Worm (Caenorhabditis elegans): ENCODE measurements around the gene catp-3.

catp-3 gene

DNA sequence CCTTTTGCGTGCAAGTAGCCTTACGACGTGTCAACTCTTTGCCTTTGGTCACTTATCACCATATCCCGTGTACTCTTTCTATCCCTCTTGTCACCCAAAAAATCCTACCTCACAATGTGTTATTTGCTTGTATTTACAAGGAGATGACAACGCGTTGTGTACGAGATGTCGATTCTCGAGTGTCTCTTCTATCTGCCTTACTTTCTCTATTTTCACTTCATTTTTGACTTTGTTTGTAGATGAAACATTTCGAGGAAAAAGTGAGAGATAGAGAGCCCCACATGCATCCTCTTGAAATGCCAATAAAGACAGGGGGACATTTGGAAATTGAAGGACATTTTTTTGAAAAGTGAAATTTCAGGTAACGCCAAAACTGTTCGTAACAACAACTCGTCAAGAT, 35.0 kb downstream of the catp-3 start:
- TF ChIP-seq pqm-1 (tag; optimal IDR thresholded peaks at IDR 0.05): no peak
- no peak for TF ChIP-seq sdc-2 (tag; optimal IDR thresholded peaks at IDR 0.05)
- no peak for TF ChIP-seq gmeb-2 (tag; optimal IDR thresholded peaks at IDR 0.05)
- no peak for TF ChIP-seq ceh-19 (GFP tag; optimal IDR thresholded peaks at IDR 0.05)
- no peak for TF ChIP-seq nfya-1 (tag; optimal IDR thresholded peaks at IDR 0.05)
- TF ChIP-seq ceh-18 (tag; optimal IDR thresholded peaks at IDR 0.05): no peak
- no peak for TF ChIP-seq C38D4.7 (GFP tag; optimal IDR thresholded peaks at IDR 0.05)
- TF ChIP-seq ceh-34 (tag; optimal IDR thresholded peaks at IDR 0.05): no peak

DNA sequence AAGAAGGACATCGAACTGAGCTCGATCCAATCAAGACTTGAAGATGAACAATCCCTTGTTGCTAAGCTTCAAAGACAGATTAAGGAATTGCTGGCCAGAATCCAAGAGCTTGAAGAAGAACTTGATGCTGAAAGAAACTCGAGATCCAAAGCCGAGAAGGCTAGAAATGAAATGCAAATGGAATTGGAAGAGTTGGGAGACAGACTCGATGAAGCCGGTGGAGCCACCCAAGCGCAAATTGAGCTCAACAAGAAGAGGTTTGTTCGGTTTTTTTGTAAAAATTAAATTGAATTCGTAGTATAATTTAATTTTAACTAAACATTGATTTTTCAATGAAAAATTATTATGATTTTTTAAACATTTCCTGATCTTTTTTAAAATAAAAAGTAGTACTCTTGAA, 38.7 kb downstream of the catp-3 start:
- no peak for TF ChIP-seq ceh-19 (GFP tag; optimal IDR thresholded peaks at IDR 0.05)

DNA sequence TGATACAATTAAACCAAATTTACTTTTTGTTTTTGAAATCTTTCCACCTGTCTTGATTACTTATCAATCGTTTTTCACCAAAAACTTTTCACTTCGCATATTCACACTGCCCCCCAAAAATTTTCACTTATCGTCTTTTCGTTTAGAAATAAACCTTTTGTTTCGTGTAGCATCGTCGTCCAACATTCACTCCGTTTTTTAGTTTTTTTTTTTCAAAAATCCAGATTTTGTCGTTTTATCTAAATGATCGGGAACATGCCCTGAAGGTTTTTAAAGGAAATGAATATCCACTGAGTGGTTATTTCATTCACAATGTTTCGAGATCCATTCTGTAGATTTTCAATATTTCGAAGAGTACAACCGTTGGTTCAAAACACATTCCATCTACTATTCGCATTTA, 42.2 kb downstream of the catp-3 start, which contains the start of gene D1014.7:
Gene D1014.7 (plus strand): TSS at position 301 of the 400 bp plus-strand sequence.
- TF ChIP-seq lim-6 (tag; optimal IDR thresholded peaks at IDR 0.05) (no peak), unc-86 (tag; optimal IDR thresholded peaks at IDR 0.05) (no peak), ttx-3 (tag; optimal IDR thresholded peaks at IDR 0.05) (no peak), ceh-22 (tag; optimal IDR thresholded peaks at IDR 0.05) (no peak), ets-4 (tag; optimal IDR thresholded peaks at IDR 0.05) (no peak)

DNA sequence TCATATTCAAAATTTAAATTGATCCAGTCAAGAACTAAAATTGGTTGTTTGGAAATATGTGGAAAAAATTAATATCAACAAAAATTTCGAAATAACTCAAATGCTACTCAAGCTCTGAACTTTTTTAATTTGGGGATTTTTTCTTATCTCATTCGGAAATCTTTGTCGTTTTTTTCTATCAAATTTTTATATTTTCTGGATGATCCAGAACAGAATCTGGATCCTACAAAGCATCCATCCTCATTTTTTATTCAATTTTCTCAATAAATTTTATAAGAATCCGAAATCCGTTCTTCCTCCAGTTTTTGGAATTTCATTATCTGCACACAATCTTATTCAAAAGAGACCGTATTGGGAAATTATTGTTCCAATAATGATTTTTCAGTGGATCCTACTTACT, 45.1 kb downstream of the catp-3 start, which contains the start of gene D1014.6:
Gene D1014.6 (plus strand): TSS at position 301 of the 400 bp plus-strand sequence.
- no peak for TF ChIP-seq ceh-22 (tag; optimal IDR thresholded peaks at IDR 0.05)

DNA sequence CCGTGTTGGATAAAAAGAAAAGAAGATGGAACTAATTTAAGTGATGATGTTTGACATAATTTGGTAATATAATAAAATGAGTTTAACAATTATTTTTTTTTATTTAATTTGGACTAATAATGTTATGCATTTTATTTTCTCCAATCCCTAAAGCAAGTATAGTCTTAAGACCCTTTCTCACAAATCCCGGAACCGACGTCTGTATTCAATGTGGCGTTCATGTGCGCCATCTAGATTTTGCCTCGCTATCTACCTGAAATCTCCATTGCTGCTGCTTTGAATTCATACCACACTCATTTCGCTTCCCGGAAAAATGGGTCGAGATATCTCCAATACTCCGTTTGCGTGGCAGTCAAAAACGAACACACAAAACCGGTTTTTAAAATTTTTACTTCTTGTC, 47.6 kb downstream of the catp-3 start, which contains the start of gene D1014.5:
Gene D1014.5 (plus strand): TSS at position 301 of the 400 bp plus-strand sequence.
- TF ChIP-seq mec-3 (tag; optimal IDR thresholded peaks at IDR 0.05; ENCODE audit: borderline replicate concordance): no peak
- TF ChIP-seq hlh-15 (tag; optimal IDR thresholded peaks at IDR 0.05): no peak
- no peak for TF ChIP-seq dve-1 (tag; optimal IDR thresholded peaks at IDR 0.05)
- no peak for TF ChIP-seq nhr-11 (tag; optimal IDR thresholded peaks at IDR 0.05)
- TF ChIP-seq pha-4 (tag; optimal IDR thresholded peaks at IDR 0.05): no peak
- TF ChIP-seq ceh-22 (tag; optimal IDR thresholded peaks at IDR 0.05): no peak
- no peak for TF ChIP-seq ama-1 (optimal IDR thresholded peaks at IDR 0.05)
- no peak for TF ChIP-seq sox-4 (tag; optimal IDR thresholded peaks at IDR 0.05)
- TF ChIP-seq ceh-19 (GFP tag; optimal IDR thresholded peaks at IDR 0.05): no peak
- TF ChIP-seq hlh-13 (GFP tag; optimal IDR thresholded peaks at IDR 0.05): no peak
- no peak for TF ChIP-seq hlh-30 (tag; optimal IDR thresholded peaks at IDR 0.05; ENCODE audit: insufficient read depth)
- TF ChIP-seq pax-1 (tag; optimal IDR thresholded peaks at IDR 0.05): no peak
- TF ChIP-seq hlh-8 (tag; optimal IDR thresholded peaks at IDR 0.05): no peak
- TF ChIP-seq odd-2 (tag; optimal IDR thresholded peaks at IDR 0.05): no peak
- TF ChIP-seq ref-2 (tag; optimal IDR thresholded peaks at IDR 0.05): no peak
- TF ChIP-seq T23F11.4 (GFP tag; optimal IDR thresholded peaks at IDR 0.05): no peak
- TF ChIP-seq gmeb-2 (tag; optimal IDR thresholded peaks at IDR 0.05): no peak
- no peak for TF ChIP-seq F13H6.1 (tag; optimal IDR thresholded peaks at IDR 0.05)
- no peak for TF ChIP-seq hlh-6 (tag; optimal IDR thresholded peaks at IDR 0.05)

DNA sequence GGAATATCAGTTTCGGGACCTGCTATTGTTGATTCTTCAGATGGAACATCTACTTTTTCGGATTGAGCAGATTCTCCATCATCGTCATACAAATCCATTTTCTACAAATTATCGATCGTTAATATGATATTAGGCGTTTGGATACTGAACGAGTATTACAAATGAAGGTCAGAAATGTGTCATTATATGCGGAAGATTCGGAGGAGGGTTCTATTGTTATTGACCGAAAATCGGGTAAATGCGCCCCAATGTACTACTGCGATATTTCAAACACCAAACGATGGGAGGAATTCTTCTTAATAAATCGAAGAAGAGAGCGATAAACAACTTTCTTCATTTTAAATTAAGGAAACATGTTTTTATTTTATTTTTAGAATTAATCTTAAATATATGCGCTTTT, 53.4 kb downstream of the catp-3 start, which contains the start of gene spr-1:
Gene spr-1 (minus strand): TSS at position 101 of the 400 bp plus-strand sequence.
- TF ChIP-seq sox-4 (tag; optimal IDR thresholded peaks at IDR 0.05): no peak
- TF ChIP-seq lim-6 (tag; optimal IDR thresholded peaks at IDR 0.05): no peak
- TF ChIP-seq che-1 (tag; optimal IDR thresholded peaks at IDR 0.05): no peak
- no peak for TF ChIP-seq pha-2 (tag; optimal IDR thresholded peaks at IDR 0.05)
- TF ChIP-seq ref-2 (tag; optimal IDR thresholded peaks at IDR 0.05): no peak
- TF ChIP-seq npax-4 (tag; optimal IDR thresholded peaks at IDR 0.05): no peak
- TF ChIP-seq pros-1 (tag; optimal IDR thresholded peaks at IDR 0.05): no peak
